Worm (Caenorhabditis elegans) whole organism, L1 larva: ENCODE measurements around the gene B0250.7.

ENCODE experiments used
- C04F5.9 ChIP-seq: sonication (generic microtip); optimal IDR thresholded peaks from 2 replicates; lab custom pipeline; 2016; ENCODE audit warnings: missing genetic modification characterization, missing compliant biosample characterization
- C16A3.4 ChIP-seq: fragments of 150-350 bp; optimal IDR thresholded peaks from 2 replicates; lab custom pipeline; 2014; ENCODE audit warnings: missing biosample characterization, missing genetic modification characterization
- F16B12.6 ChIP-seq: fragments of 150-350 bp; optimal IDR thresholded peaks from 2 replicates; lab custom pipeline; 2014; ENCODE audit warnings: missing biosample characterization, missing genetic modification characterization
- Y116A8C.19 ChIP-seq: sonication (generic microtip); optimal IDR thresholded peaks from 2 replicates; lab custom pipeline; 2016; ENCODE audit warnings: missing compliant biosample characterization, missing genetic modification characterization, borderline replicate concordance
- aha-1 ChIP-seq: fragments of 150-350 bp; optimal IDR thresholded peaks from 2 replicates; lab custom pipeline; 2014; ENCODE audit warnings: missing biosample characterization, missing genetic modification characterization
- alr-1 ChIP-seq: fragments of 200-800 bp; sonication (Bioruptor generic); optimal IDR thresholded peaks from 2 replicates; lab custom pipeline; 2018; ENCODE audit warnings: borderline replicate concordance, mild to moderate bottlenecking, missing genetic modification characterization, missing compliant biosample characterization
- blmp-1 ChIP-seq: fragments of 150-350 bp; optimal IDR thresholded peaks from 2 replicates; lab custom pipeline; 2014; ENCODE audit warnings: missing biosample characterization, missing genetic modification characterization
- ceh-63 ChIP-seq: fragments of 200-800 bp; sonication (Bioruptor generic); optimal IDR thresholded peaks from 2 replicates; lab custom pipeline; 2018; ENCODE audit warnings: mild to moderate bottlenecking, missing genetic modification characterization, missing compliant biosample characterization
- ceh-8 ChIP-seq: fragments of 200-800 bp; sonication (Bioruptor generic); optimal IDR thresholded peaks from 2 replicates; lab custom pipeline; 2018; ENCODE audit warnings: mild to moderate bottlenecking, missing genetic modification characterization, moderate library complexity, missing compliant biosample characterization
- ceh-82 ChIP-seq, 3 experiments: fragments of 150-350 bp in 1 of 3; sonication (generic microtip) in 2 of 3; optimal IDR thresholded peaks; 2 replicates each; lab custom pipeline; 2014 to 2017; ENCODE audit warnings: missing biosample characterization in 3 of 3, missing genetic modification characterization in 3 of 3
- ceh-90 ChIP-seq: sonication (generic microtip); optimal IDR thresholded peaks from 2 replicates; lab custom pipeline; 2016; ENCODE audit warnings: missing genetic modification characterization, missing compliant biosample characterization
- ces-1 ChIP-seq: fragments of 150-350 bp; optimal IDR thresholded peaks from 2 replicates; lab custom pipeline; 2014; ENCODE audit warnings: missing biosample characterization, missing genetic modification reagents, missing genetic modification characterization
- egl-13 ChIP-seq: sonication (generic microtip); optimal IDR thresholded peaks from 2 replicates; lab custom pipeline; 2016; ENCODE audit warnings: missing genotype, missing genetic modification reagents, missing genetic modification characterization, missing compliant biosample characterization
- elt-2 ChIP-seq: sonication (generic microtip); optimal IDR thresholded peaks from 2 replicates; lab custom pipeline; 2016; ENCODE audit warnings: missing genetic modification characterization, mild to moderate bottlenecking, inconsistent platforms, missing compliant biosample characterization, missing genetic modification reagents
- elt-3 ChIP-seq, 6 experiments: fragments of 150-350 bp in 1 of 6; sonication (generic microtip); optimal IDR thresholded peaks; 2 replicates each; lab custom pipeline; 2017 to 2018; ENCODE audit warnings: missing biosample characterization in 6 of 6, missing genetic modification characterization in 6 of 6, inconsistent platforms in 1 of 6
- ets-5 ChIP-seq: fragments of 200-800 bp; sonication (Bioruptor generic); IDR thresholded peaks from 2 replicates; pipeline ENCODE4 v1.3.6; 2022; ENCODE audit warnings: missing genetic modification characterization, missing compliant biosample characterization
- fkh-10 ChIP-seq: sonication (generic microtip); optimal IDR thresholded peaks from 2 replicates; lab custom pipeline; 2017; ENCODE audit warnings: missing biosample characterization, missing genetic modification reagents, missing genetic modification characterization
- fkh-4 ChIP-seq: sonication (generic microtip); optimal IDR thresholded peaks from 2 replicates; lab custom pipeline; 2016; ENCODE audit warnings: missing compliant biosample characterization, missing genetic modification characterization, borderline replicate concordance
- grh-1 ChIP-seq: fragments of 200-800 bp; sonication (Bioruptor generic); IDR thresholded peaks from 2 replicates; pipeline ENCODE4 v1.3.6; 2022; ENCODE audit warnings: missing genetic modification reagents, missing genetic modification characterization, missing compliant biosample characterization
- hlh-4 ChIP-seq: sonication (generic microtip); optimal IDR thresholded peaks from 2 replicates; lab custom pipeline; 2016; ENCODE audit warnings: mild to moderate bottlenecking, missing genetic modification characterization, missing compliant biosample characterization
- isw-1 ChIP-seq: fragments of 200-800 bp; sonication (Bioruptor generic); IDR thresholded peaks from 2 replicates; pipeline ENCODE4 v1.3.6; 2022; ENCODE audit warnings: missing genetic modification characterization, missing compliant biosample characterization
- jun-1 ChIP-seq: fragments of 150-350 bp; optimal IDR thresholded peaks from 2 replicates; lab custom pipeline; 2014; ENCODE audit warnings: missing biosample characterization, missing genetic modification reagents, missing genetic modification characterization
- lin-15B ChIP-seq: fragments of 150-350 bp; sonication (generic microtip); optimal IDR thresholded peaks from 3 replicates; lab custom pipeline; 2014; ENCODE audit warnings: missing biosample characterization, missing genetic modification characterization
- lin-35 ChIP-seq, 2 experiments: fragments of 150-350 bp; optimal IDR thresholded peaks; 2 replicates each; lab custom pipeline; 2014; ENCODE audit warnings: missing biosample characterization in 2 of 2, missing genetic modification characterization in 2 of 2, missing genetic modification reagents in 2 of 2
- lsy-2 ChIP-seq, 2 experiments: fragments of 150-350 bp; optimal IDR thresholded peaks; 2 replicates each; lab custom pipeline; 2014; ENCODE audit warnings: missing biosample characterization in 2 of 2, missing genetic modification characterization in 2 of 2
- mab-9 ChIP-seq: fragments of 200-800 bp; sonication (Bioruptor generic); IDR thresholded peaks from 2 replicates; pipeline ENCODE4 v1.3.6; 2022; ENCODE audit warnings: missing genetic modification reagents, missing genetic modification characterization, missing compliant biosample characterization
- mef-2 ChIP-seq: fragments of 150-350 bp; optimal IDR thresholded peaks from 2 replicates; lab custom pipeline; 2014; ENCODE audit warnings: missing biosample characterization, missing genetic modification characterization
- nhr-11 ChIP-seq: fragments of 150-350 bp; optimal IDR thresholded peaks from 2 replicates; lab custom pipeline; 2014; ENCODE audit warnings: missing biosample characterization, missing genetic modification characterization
- nhr-12 ChIP-seq: sonication (generic microtip); optimal IDR thresholded peaks from 2 replicates; lab custom pipeline; 2017; ENCODE audit warnings: missing biosample characterization, missing genetic modification characterization
- nhr-19 ChIP-seq: fragments of 200-800 bp; sonication (Bioruptor generic); conservative IDR thresholded peaks from 2 replicates; pipeline ENCODE4 v1.3.6; 2022; ENCODE audit warnings: missing genetic modification characterization, missing compliant biosample characterization
- nhr-20 ChIP-seq: sonication (generic microtip); optimal IDR thresholded peaks from 2 replicates; lab custom pipeline; 2016; ENCODE audit warnings: mild to moderate bottlenecking, missing genetic modification characterization, missing compliant biosample characterization
- nhr-237 ChIP-seq: fragments of 150-350 bp; optimal IDR thresholded peaks from 2 replicates; lab custom pipeline; 2014; ENCODE audit warnings: missing biosample characterization, missing genetic modification characterization
- nhr-28 ChIP-seq: fragments of 150-350 bp; optimal IDR thresholded peaks from 2 replicates; lab custom pipeline; 2014; ENCODE audit warnings: missing biosample characterization, missing genetic modification characterization
- nhr-47 ChIP-seq: sonication (generic microtip); optimal IDR thresholded peaks from 2 replicates; lab custom pipeline; 2016; ENCODE audit warnings: mild to moderate bottlenecking, missing genetic modification characterization, moderate library complexity, missing compliant biosample characterization
- nhr-76 ChIP-seq: sonication (generic microtip); optimal IDR thresholded peaks from 2 replicates; lab custom pipeline; 2017; ENCODE audit warnings: missing biosample characterization, missing genetic modification characterization
- nhr-84 ChIP-seq: sonication (generic microtip); optimal IDR thresholded peaks from 2 replicates; lab custom pipeline; 2017; ENCODE audit warnings: missing biosample characterization, missing genetic modification characterization
- nhr-85 ChIP-seq: sonication (generic microtip); peaks from one replicate; lab custom pipeline; 2016; ENCODE audit warnings: missing genetic modification characterization, inconsistent platforms, missing compliant biosample characterization
- pax-3 ChIP-seq: fragments of 200-800 bp; sonication (Bioruptor generic); optimal IDR thresholded peaks from 2 replicates; lab custom pipeline; 2018; ENCODE audit warnings: mild to moderate bottlenecking, missing genetic modification characterization, moderate library complexity, missing compliant biosample characterization
- pqm-1 ChIP-seq: sonication (generic microtip); optimal IDR thresholded peaks from 3 replicates; lab custom pipeline; 2017; ENCODE audit warnings: missing biosample characterization, missing genetic modification characterization
- rnt-1 ChIP-seq: sonication (generic microtip); optimal IDR thresholded peaks from 2 replicates; lab custom pipeline; 2016; ENCODE audit warnings: mild to moderate bottlenecking, missing genetic modification characterization, moderate library complexity, missing compliant biosample characterization
- skn-1 ChIP-seq: fragments of 150-350 bp; optimal IDR thresholded peaks from 2 replicates; lab custom pipeline; 2014; ENCODE audit warnings: missing biosample characterization, missing genetic modification characterization
- snpc-4 ChIP-seq: fragments of 150-350 bp; optimal IDR thresholded peaks from 2 replicates; lab custom pipeline; 2014; ENCODE audit warnings: missing biosample characterization, missing genetic modification characterization
- sox-4 ChIP-seq: sonication (generic microtip); optimal IDR thresholded peaks from 2 replicates; lab custom pipeline; 2016; ENCODE audit warnings: missing genetic modification characterization, missing compliant biosample characterization
- sptf-1 ChIP-seq: fragments of 150-350 bp; optimal IDR thresholded peaks from 2 replicates; lab custom pipeline; 2014; ENCODE audit warnings: missing biosample characterization, missing genetic modification characterization
- sup-37 ChIP-seq: fragments of 200-800 bp; sonication (Bioruptor generic); optimal IDR thresholded peaks from 2 replicates; lab custom pipeline; 2018; ENCODE audit warnings: mild to moderate bottlenecking, missing genetic modification characterization, missing compliant biosample characterization
- swsn-7 ChIP-seq: sonication (generic microtip); optimal IDR thresholded peaks from 2 replicates; lab custom pipeline; 2016; ENCODE audit warnings: missing genetic modification characterization, missing compliant biosample characterization
- tbx-2 ChIP-seq: sonication (generic microtip); optimal IDR thresholded peaks from 2 replicates; lab custom pipeline; 2016; ENCODE audit warnings: missing genetic modification characterization, missing compliant biosample characterization
- unc-130 ChIP-seq: fragments of 150-350 bp; optimal IDR thresholded peaks from 2 replicates; lab custom pipeline; 2017; ENCODE audit warnings: missing biosample characterization, missing genetic modification characterization, inconsistent platforms
- unc-30 ChIP-seq: sonication (generic microtip); optimal IDR thresholded peaks from 2 replicates; lab custom pipeline; 2017; ENCODE audit warnings: missing biosample characterization, missing genetic modification characterization
- unc-86 ChIP-seq: sonication (generic microtip); optimal IDR thresholded peaks from 2 replicates; lab custom pipeline; 2016; ENCODE audit warnings: missing genetic modification characterization, missing compliant biosample characterization
- unc-98 ChIP-seq: fragments of 200-800 bp; sonication (Bioruptor generic); IDR thresholded peaks from 2 replicates; pipeline ENCODE4 v1.3.6; 2022; ENCODE audit warnings: missing genetic modification characterization, missing compliant biosample characterization
- vab-15 ChIP-seq: sonication (generic microtip); optimal IDR thresholded peaks from 2 replicates; lab custom pipeline; 2017; ENCODE audit warnings: missing genotype, mild to moderate bottlenecking, missing genetic modification characterization, missing compliant biosample characterization
- zag-1 ChIP-seq: fragments of 150-350 bp; optimal IDR thresholded peaks from 2 replicates; lab custom pipeline; 2014; ENCODE audit warnings: missing biosample characterization, missing genetic modification characterization
- zip-4 ChIP-seq: fragments of 200-800 bp; sonication (Bioruptor generic); optimal IDR thresholded peaks from 2 replicates; lab custom pipeline; 2018; ENCODE audit warnings: mild to moderate bottlenecking, missing genetic modification characterization, moderate library complexity, missing compliant biosample characterization
- ztf-4 ChIP-seq: fragments of 150-350 bp; optimal IDR thresholded peaks from 2 replicates; lab custom pipeline; 2014; ENCODE audit warnings: missing biosample characterization, missing genetic modification characterization

Gene B0250.7

DNA sequence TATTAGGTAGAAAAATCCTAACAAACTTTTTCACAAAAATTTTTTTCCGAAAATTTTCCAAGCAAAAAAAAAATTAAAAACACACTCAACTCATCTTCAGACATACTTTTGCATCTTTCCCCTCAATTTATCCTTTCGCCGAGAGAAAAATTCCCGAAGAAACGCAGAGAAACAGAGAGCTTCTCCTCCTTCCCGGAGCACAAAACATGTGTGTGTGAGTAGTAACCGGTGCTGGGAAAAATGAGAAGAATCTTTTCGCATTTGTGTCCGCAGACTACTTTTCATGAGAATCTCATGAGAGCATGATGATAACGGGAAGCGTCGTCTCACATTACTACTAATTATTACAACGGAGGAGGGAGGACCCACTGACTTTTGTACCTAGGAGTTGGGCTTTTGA, 10.7 kb upstream of the B0250.7 start:
- no peak for TF ChIP-seq fkh-4 (tag; lab: Kevin White, UChicago)
- no peak for TF ChIP-seq vab-15 (tag; lab: Kevin White, UChicago)
- no peak for TF ChIP-seq sup-37 (GFP tag; lab: Kevin White, UChicago)
- TF ChIP-seq nhr-20, result peak; percentile 3
- no peak for TF ChIP-seq grh-1 (GFP tag; lab: Robert Waterston, UW)
- no peak for TF ChIP-seq fkh-10 (GFP tag; lab: Kevin White, UChicago)
- TF ChIP-seq ceh-8, result no peak
- no peak for TF ChIP-seq zip-4 (GFP tag; lab: Kevin White, UChicago)
- no peak for TF ChIP-seq egl-13 (tag; lab: Kevin White, UChicago)
- no peak for TF ChIP-seq ets-5 (GFP tag; lab: Robert Waterston, UW)
- no peak for TF ChIP-seq ceh-82 (tag; optimal IDR thresholded peaks at IDR 0.05; lab: Kevin White, UChicago)
- TF ChIP-seq lin-15B, result no peak
- TF ChIP-seq mef-2 (tag; lab: Kevin White, UChicago), result no peak
- no peak for TF ChIP-seq aha-1 (tag; lab: Kevin White, UChicago)
- no peak for TF ChIP-seq nhr-12
- TF ChIP-seq snpc-4 (tag; lab: Kevin White, UChicago), result no peak
- no peak for TF ChIP-seq pqm-1 (tag; lab: Kevin White, UChicago)
- TF ChIP-seq swsn-7 (tag; lab: Kevin White, UChicago), result peak; percentile 17
- no peak for TF ChIP-seq ztf-4 (tag; lab: Kevin White, UChicago)
- TF ChIP-seq pax-3 (tag; lab: Kevin White, UChicago), result no peak
- TF ChIP-seq ceh-63 (GFP tag; lab: Kevin White, UChicago), result no peak
- no peak for TF ChIP-seq nhr-11 (tag; lab: Kevin White, UChicago)
- TF ChIP-seq unc-30 (tag; lab: Kevin White, UChicago), result no peak
- no peak for TF ChIP-seq alr-1 (tag; lab: Kevin White, UChicago)
- TF ChIP-seq C16A3.4 (tag; lab: Kevin White, UChicago), result no peak
- no peak for TF ChIP-seq unc-86 (tag; lab: Kevin White, UChicago)
- no peak for TF ChIP-seq hlh-4 (tag; lab: Kevin White, UChicago)
- no peak for TF ChIP-seq zag-1 (tag; lab: Kevin White, UChicago)
- no peak for TF ChIP-seq elt-2 (tag; lab: Kevin White, UChicago)
- no peak for TF ChIP-seq Y116A8C.19 (tag; lab: Kevin White, UChicago)
- no peak for TF ChIP-seq nhr-85 (tag; lab: Kevin White, UChicago)
- TF ChIP-seq blmp-1 (tag; lab: Kevin White, UChicago), result no peak
- no peak; the same call in 1 of the 2 replicates for TF ChIP-seq nhr-19 (GFP tag; lab: Robert Waterston, UW)
- no peak for TF ChIP-seq skn-1 (tag; lab: Kevin White, UChicago)
- TF ChIP-seq nhr-28 (tag; lab: Kevin White, UChicago), result no peak
- TF ChIP-seq tbx-2 (tag; lab: Kevin White, UChicago), result no peak
- TF ChIP-seq sox-4 (tag; lab: Kevin White, UChicago), result no peak
- TF ChIP-seq nhr-237 (tag; lab: Kevin White, UChicago), result no peak
- no peak for TF ChIP-seq mab-9 (GFP tag; lab: Robert Waterston, UW)
- TF ChIP-seq nhr-47 (tag; lab: Kevin White, UChicago), result peak; percentile 5
- TF ChIP-seq nhr-84 (tag; lab: Kevin White, UChicago), result no peak
- no peak for TF ChIP-seq ces-1 (GFP tag; lab: Kevin White, UChicago)
- no peak for TF ChIP-seq F16B12.6
- no peak for TF ChIP-seq ceh-90 (tag; lab: Kevin White, UChicago)
- TF ChIP-seq isw-1, result no peak
- TF ChIP-seq elt-3 (tag; optimal IDR thresholded peaks at IDR 0.05; lab: Kevin White, UChicago), result no peak
- TF ChIP-seq unc-98, result peak; percentile 16; the same call in 1 of the 2 replicates
- no peak for TF ChIP-seq unc-130 (tag; lab: Kevin White, UChicago)
- no peak for TF ChIP-seq C04F5.9 (tag; lab: Kevin White, UChicago)
- TF ChIP-seq nhr-76 (tag; lab: Kevin White, UChicago), result no peak
- TF ChIP-seq rnt-1, result peak; percentile 73
- TF ChIP-seq jun-1 (tag; lab: Kevin White, UChicago), result no peak
- peak in 1 of 2 experiments; percentile 36 for TF ChIP-seq lsy-2 (tag; optimal IDR thresholded peaks at IDR 0.05; lab: Kevin White, UChicago)
- TF ChIP-seq lin-35 (GFP tag; optimal IDR thresholded peaks at IDR 0.05; lab: Kevin White, UChicago), result no peak
- TF ChIP-seq sptf-1 (tag; lab: Kevin White, UChicago), result no peak
